Worm (Caenorhabditis elegans) whole organism, L4 larva: Measurements from ENCODE around the gene cdd-1.

ENCODE experiments used
- Y5F2A.4 ChIP-seq: fragments of 200-800 bp; sonication (Bioruptor generic); optimal IDR thresholded peaks from 2 replicates; lab custom pipeline; 2018; ENCODE audit warnings: mild to moderate bottlenecking, missing genetic modification characterization, missing compliant biosample characterization
- dve-1 ChIP-seq: sonication (generic microtip); optimal IDR thresholded peaks from 2 replicates; lab custom pipeline; 2017; ENCODE audit warnings: antibody characterized with exemption, mild to moderate bottlenecking, missing genetic modification characterization, missing compliant biosample characterization; ENCODE audit not compliant: insufficient read depth
- nhr-237 ChIP-seq: sonication (generic microtip); optimal IDR thresholded peaks from 2 replicates; lab custom pipeline; 2017; ENCODE audit warnings: missing biosample characterization, missing genetic modification characterization
- unc-130 ChIP-seq: sonication (generic microtip); optimal IDR thresholded peaks from 2 replicates; lab custom pipeline; 2016; ENCODE audit warnings: missing genetic modification reagents, missing genetic modification characterization, missing compliant biosample characterization

DNA sequence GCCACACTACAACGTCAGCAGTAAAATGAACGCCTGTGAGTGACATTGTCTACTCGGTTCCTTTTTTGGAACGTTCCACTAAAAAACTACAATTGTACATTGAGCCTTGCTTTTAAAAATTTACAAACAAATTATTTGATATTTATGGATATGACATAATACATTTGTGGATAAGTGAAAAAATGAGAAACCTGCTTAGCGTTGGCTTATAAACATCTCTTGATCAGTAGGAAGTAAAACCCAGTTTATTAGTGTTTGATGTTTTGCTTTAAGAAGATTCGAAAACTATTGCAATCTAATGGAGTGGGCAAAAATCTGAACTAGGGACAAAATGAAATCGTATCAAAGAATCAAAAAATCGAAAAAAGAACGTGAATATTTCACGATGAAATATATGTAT lies 6.0 kb upstream of the cdd-1 start:
- no peak for TF ChIP-seq dve-1 (tag; lab: Kevin White, UChicago)
- no peak for TF ChIP-seq nhr-237
- TF ChIP-seq unc-130: no peak
- no peak for TF ChIP-seq Y5F2A.4 (GFP tag; lab: Kevin White, UChicago)
